Fruit fly (Drosophila melanogaster) whole organism, prepupa: ENCODE measurements around the gene Culd.
A peak's percentile ranks its signal among the peaks of the same experiment; 100 is the strongest.

Experiments
- Blimp-1 ChIP-seq: fragments of 200-800 bp; sonication (Bioruptor generic); optimal IDR thresholded peaks from 3 replicates; lab custom pipeline; 2017; ENCODE audit warnings: missing biosample characterization, missing genetic modification characterization, mild to moderate bottlenecking, moderate library complexity, missing genetic modification reagents
- CG10631 ChIP-seq: fragments of 200-800 bp; sonication (Bioruptor generic); optimal IDR thresholded peaks from 2 replicates; lab custom pipeline; 2016; ENCODE audit warnings: missing biosample characterization, missing genetic modification characterization
- CG16779 ChIP-seq: fragments of 200-800 bp; sonication (Bioruptor generic); optimal IDR thresholded peaks from 3 replicates; lab custom pipeline; 2017; ENCODE audit warnings: missing biosample characterization, mild to moderate bottlenecking, missing genetic modification characterization
- Ets21C ChIP-seq: fragments of 200-800 bp; sonication (Bioruptor generic); optimal IDR thresholded peaks from 3 replicates; lab custom pipeline; 2016; ENCODE audit warnings: missing biosample characterization, missing genetic modification characterization
- Ets96B ChIP-seq: fragments of 200-800 bp; optimal IDR thresholded peaks from 2 replicates; lab custom pipeline; 2019; ENCODE audit warnings: missing biosample characterization, mild to moderate bottlenecking, missing genetic modification characterization, moderate library complexity
- Gug ChIP-seq: fragments of 200-800 bp; sonication (Bioruptor generic); IDR thresholded peaks from 2 replicates; pipeline ENCODE4 v1.3.6; 2022; ENCODE audit warnings: missing biosample characterization, missing genetic modification characterization
- Hr4 ChIP-seq: fragments of 200-800 bp; sonication (Bioruptor generic); optimal IDR thresholded peaks from 3 replicates; lab custom pipeline; 2016; ENCODE audit warnings: missing biosample characterization, missing genetic modification characterization
- achi ChIP-seq: fragments of 200-800 bp; sonication (Bioruptor generic); optimal IDR thresholded peaks from 3 replicates; lab custom pipeline; 2016; ENCODE audit warnings: missing biosample characterization, missing genetic modification characterization
- dsx ChIP-seq: fragments of 200-800 bp; optimal IDR thresholded peaks from 3 replicates; lab custom pipeline; 2019; ENCODE audit warnings: missing biosample characterization, mild to moderate bottlenecking, missing genetic modification characterization, moderate library complexity; ENCODE audit not compliant: poor library complexity, severe bottlenecking
- eg ChIP-seq: fragments of 200-800 bp; sonication (Bioruptor generic); IDR thresholded peaks from 3 replicates; pipeline ENCODE4 v1.3.6; 2022; ENCODE audit warnings: missing biosample characterization, missing genetic modification characterization
- fd59A ChIP-seq: fragments of 200-800 bp; sonication (Bioruptor generic); optimal IDR thresholded peaks from 2 replicates; lab custom pipeline; 2017; ENCODE audit warnings: missing biosample characterization, mild to moderate bottlenecking, missing genetic modification characterization, missing genetic modification reagents
- fd85E ChIP-seq: fragments of 200-800 bp; sonication (Bioruptor generic); optimal IDR thresholded peaks from 3 replicates; lab custom pipeline; 2016; ENCODE audit warnings: missing biosample characterization, missing genetic modification characterization

- TF ChIP-seq Ets96B (no peak), CG10631 (GFP tag; lab: Kevin White, UChicago) (no peak), Ets21C (GFP tag; lab: Kevin White, UChicago) (no peak), Hr4 (GFP tag; lab: Kevin White, UChicago) (no peak), CG16779 (no peak), achi (GFP tag; lab: Kevin White, UChicago) (peak; percentile 84), eg (no peak), Blimp-1 (GFP tag; lab: Kevin White, UChicago) (no peak), fd85E (GFP tag; lab: Kevin White, UChicago) (no peak), Gug (GFP tag; lab: Robert Waterston, UW) (no peak), fd59A (GFP tag; lab: Kevin White, UChicago) (no peak), dsx (no peak)
Observed at dm6 chr3L:8358776-8359455, 2.8 kb upstream of the Culd start.
